Fruit fly (Drosophila melanogaster): ENCODE measurements around the gene GAA1.

The GAA1 gene

DNA sequence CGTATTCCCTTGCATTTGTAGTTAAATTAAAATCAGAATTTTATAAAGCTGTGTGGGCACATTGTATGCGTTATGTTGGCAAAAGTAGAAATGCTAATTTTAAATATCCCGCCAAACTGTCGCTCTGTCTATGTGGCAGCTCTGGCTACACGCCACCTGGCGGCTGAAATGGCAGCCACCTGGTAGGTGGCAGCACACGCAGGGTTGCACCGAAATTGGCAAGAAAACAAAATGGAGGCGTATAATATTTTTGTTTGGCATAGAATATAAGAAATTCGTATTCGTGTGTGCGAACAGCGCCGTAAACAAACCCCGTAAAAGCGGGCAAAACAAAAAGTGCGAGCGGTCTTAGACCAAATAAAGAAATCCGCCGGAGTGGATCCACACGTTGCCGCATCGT is 34.8 kb upstream of the GAA1 start, which contains the start of gene CG12236 (continued):
- TF ChIP-seq CG10147 (GFP tag; optimal IDR thresholded peaks at IDR 0.05) (peak; percentile 39), MTF-1 (GFP tag; optimal IDR thresholded peaks at IDR 0.05; ENCODE audit: borderline replicate concordance) (peak; percentile 63), Doc2 (GFP tag; IDR thresholded peaks at IDR 0.05) (no peak), sna (GFP tag; IDR thresholded peaks at IDR 0.05; ENCODE audit: partially characterized antibody) (no peak), dimm (GFP tag; IDR thresholded peaks at IDR 0.05) (no peak), CG17829 (tag; optimal IDR thresholded peaks at IDR 0.05) (peak; percentile 50), Dll (GFP tag; IDR thresholded peaks at IDR 0.05; ENCODE audit: partially characterized antibody) (no peak), p53 (GFP tag; optimal IDR thresholded peaks at IDR 0.05) (peak; percentile 40), CG17385 (GFP tag; optimal IDR thresholded peaks at IDR 0.05) (peak; percentile 40), Elba2 (GFP tag; optimal IDR thresholded peaks at IDR 0.05) (peak; percentile 72), CG12744 (GFP tag; optimal IDR thresholded peaks at IDR 0.05) (no peak), mld (GFP tag; IDR thresholded peaks at IDR 0.05; ENCODE audit: partially characterized antibody) (no peak), Xbp1 (GFP tag; optimal IDR thresholded peaks at IDR 0.05) (peak; percentile 58), ken (GFP tag; IDR thresholded peaks at IDR 0.05) (peak; percentile 47; the same call in 1 of the 3 replicates), dan (GFP tag; IDR thresholded peaks at IDR 0.05) (no peak), dm (GFP tag; optimal IDR thresholded peaks at IDR 0.05) (peak; percentile 63), croc (GFP tag; conservative IDR thresholded peaks at IDR 0.05) (no peak; the same call in 2 of the 3 replicates), bcd (GFP tag; optimal IDR thresholded peaks at IDR 0.05) (no peak), CG6854 (GFP tag; optimal IDR thresholded peaks at IDR 0.05) (no peak), lov (optimal IDR thresholded peaks at IDR 0.05) (no peak), lov (GFP tag; IDR thresholded peaks at IDR 0.05) (peak; percentile 63; the same call in 1 of the 3 replicates), CG17568 (GFP tag; optimal IDR thresholded peaks at IDR 0.05) (no peak), CG16813 (GFP tag; IDR thresholded peaks at IDR 0.05; ENCODE audit: partially characterized antibody) (0 out of 3 replicates have a peak, but pooled peaks have one; percentile 21), onecut (GFP tag; IDR thresholded peaks at IDR 0.05) (0 out of 2 replicates have a peak, but pooled peaks have one; percentile 30), Hr51 (GFP tag; optimal IDR thresholded peaks at IDR 0.05) (peak in 1 of 2 experiments; percentile 47), odd (GFP tag; optimal IDR thresholded peaks at IDR 0.05) (no peak), CG4360 (GFP tag; IDR thresholded peaks at IDR 0.05) (no peak), CG43689 (GFP tag; IDR thresholded peaks at IDR 0.05) (no peak), CG3838 (GFP tag; optimal IDR thresholded peaks at IDR 0.05) (no peak), Nf-YC (tag; optimal IDR thresholded peaks at IDR 0.05) (peak; percentile 47), Poxn (GFP tag; IDR thresholded peaks at IDR 0.05) (no peak), CG14014 (GFP tag; IDR thresholded peaks at IDR 0.05) (0 out of 2 replicates have a peak, but pooled peaks have one; percentile 28), Dbx (GFP tag; IDR thresholded peaks at IDR 0.05) (peak; percentile 71; the same call in 2 of the 3 replicates), CHES-1-like (GFP tag; optimal IDR thresholded peaks at IDR 0.05) (peak; percentile 75), HmgZ (tag; optimal IDR thresholded peaks at IDR 0.05) (peak; percentile 85), GATAe (GFP tag; conservative IDR thresholded peaks at IDR 0.05) (no peak), CG7271 (tag; optimal IDR thresholded peaks at IDR 0.05) (no peak), Fer3 (tag; optimal IDR thresholded peaks at IDR 0.05) (peak; percentile 36), Drgx (GFP tag; IDR thresholded peaks at IDR 0.05) (no peak), Hand (GFP tag; optimal IDR thresholded peaks at IDR 0.05) (no peak), CG6175 (GFP tag; IDR thresholded peaks at IDR 0.05) (no peak; the same call in 2 of the 3 replicates), CrebB (tag; optimal IDR thresholded peaks at IDR 0.05) (peak; percentile 62), CG18262 (tag; optimal IDR thresholded peaks at IDR 0.05) (peak; percentile 22), CG1603 (tag; optimal IDR thresholded peaks at IDR 0.05) (peak; percentile 88), fd3F (GFP tag; optimal IDR thresholded peaks at IDR 0.05) (peak; percentile 2), CG13424 (tag; optimal IDR thresholded peaks at IDR 0.05) (peak; percentile 21), Awh (GFP tag; IDR thresholded peaks at IDR 0.05) (no peak), slbo (GFP tag; IDR thresholded peaks at IDR 0.05) (peak; percentile 64; the same call in 1 of the 2 replicates), fd102C (GFP tag; optimal IDR thresholded peaks at IDR 0.05) (peak; percentile 16), Hr78 (GFP tag; optimal IDR thresholded peaks at IDR 0.05) (no peak)

All from whole organism, embryonic.